Worm (Caenorhabditis elegans) whole organism, L1 larva: ENCODE results near the gene ilys-6.

Experiments
- ama-1 ChIP-seq: fragments of 150-350 bp; optimal IDR thresholded peaks from 2 replicates; lab custom pipeline; 2014
- dpl-1 ChIP-seq, 3 experiments: fragments of 150-350 bp in 2 of 3; sonication (generic microtip) in 1 of 3; optimal IDR thresholded peaks; 2 replicates each; lab custom pipeline; 2014 to 2017; ENCODE audit warnings: missing biosample characterization in 3 of 3, missing genetic modification characterization in 3 of 3, missing genetic modification reagents in 3 of 3
- elt-3 ChIP-seq, 6 experiments: fragments of 150-350 bp in 1 of 6; sonication (generic microtip); optimal IDR thresholded peaks; 2 replicates each; lab custom pipeline; 2017 to 2018; ENCODE audit warnings: missing biosample characterization in 6 of 6, missing genetic modification characterization in 6 of 6, inconsistent platforms in 1 of 6
- fkh-10 ChIP-seq: sonication (generic microtip); optimal IDR thresholded peaks from 2 replicates; lab custom pipeline; 2017; ENCODE audit warnings: missing biosample characterization, missing genetic modification reagents, missing genetic modification characterization
- jun-1 ChIP-seq: fragments of 150-350 bp; optimal IDR thresholded peaks from 2 replicates; lab custom pipeline; 2014; ENCODE audit warnings: missing biosample characterization, missing genetic modification reagents, missing genetic modification characterization
- lin-13 ChIP-seq: fragments of 150-350 bp; optimal IDR thresholded peaks from 2 replicates; lab custom pipeline; 2014; ENCODE audit warnings: missing biosample characterization, missing genetic modification reagents, missing genetic modification characterization
- lin-39 ChIP-seq: fragments of 150-350 bp; optimal IDR thresholded peaks from 2 replicates; lab custom pipeline; 2014; ENCODE audit warnings: missing biosample characterization, missing genetic modification reagents, missing genetic modification characterization
- nhr-76 ChIP-seq: sonication (generic microtip); optimal IDR thresholded peaks from 2 replicates; lab custom pipeline; 2017; ENCODE audit warnings: missing biosample characterization, missing genetic modification characterization
- nhr-85 ChIP-seq: sonication (generic microtip); peaks from one replicate; lab custom pipeline; 2016; ENCODE audit warnings: missing genetic modification characterization, inconsistent platforms, missing compliant biosample characterization
- snu-23 ChIP-seq: sonication (generic microtip); optimal IDR thresholded peaks from 2 replicates; lab custom pipeline; 2016; ENCODE audit warnings: missing genetic modification characterization, missing compliant biosample characterization
- swsn-7 ChIP-seq: sonication (generic microtip); optimal IDR thresholded peaks from 2 replicates; lab custom pipeline; 2016; ENCODE audit warnings: missing genetic modification characterization, missing compliant biosample characterization
- unc-62 ChIP-seq: fragments of 150-350 bp; optimal IDR thresholded peaks from 2 replicates; lab custom pipeline; 2014; ENCODE audit warnings: missing biosample characterization, missing genetic modification reagents, missing genetic modification characterization

DNA sequence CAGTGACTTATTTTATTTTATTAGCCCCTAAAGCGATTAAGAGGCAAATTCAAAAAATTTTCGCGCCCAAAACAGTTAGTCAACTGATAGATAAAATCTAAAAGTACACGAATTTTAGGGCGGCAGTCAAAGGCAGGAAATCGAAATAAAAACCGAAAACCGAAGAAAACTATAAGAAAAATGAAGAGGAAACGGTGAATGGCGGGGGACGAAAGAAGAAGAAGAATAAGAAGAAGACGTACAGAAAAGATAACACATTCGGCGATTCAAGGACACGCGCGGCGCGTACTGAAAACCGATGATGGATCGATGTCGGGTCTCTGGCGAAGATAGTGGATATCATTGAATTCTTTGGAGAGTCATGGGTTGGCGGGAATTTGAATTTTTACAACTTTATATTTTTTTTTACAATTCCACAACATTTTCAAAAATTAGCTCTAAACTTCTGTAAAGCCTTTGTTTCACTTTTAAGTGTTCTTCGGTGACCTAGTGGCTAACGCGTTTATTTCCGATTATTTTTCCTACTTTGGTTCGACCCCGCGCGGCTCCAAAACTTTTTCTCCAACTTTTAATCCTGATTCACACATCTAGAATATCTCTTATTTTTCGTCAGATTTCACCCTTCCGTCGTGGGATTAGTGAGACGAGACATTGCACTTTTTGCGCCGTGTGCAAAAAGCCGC lies 32.4 kb downstream of the ilys-6 start:
- TF ChIP-seq lin-39 (tag; lab: Kevin White, UChicago) (no peak), dpl-1 (GFP tag; optimal IDR thresholded peaks at IDR 0.05; lab: Kevin White, UChicago) (peak; percentile 69 to 80 (median 75)), ama-1 (lab: Kevin White, UChicago) (no peak), elt-3 (tag; optimal IDR thresholded peaks at IDR 0.05; lab: Kevin White, UChicago) (peak in 5 of 6 experiments; percentile 53 to 95 (median 73)), unc-62 (GFP tag; lab: Kevin White, UChicago) (no peak), swsn-7 (tag; lab: Kevin White, UChicago) (no peak), jun-1 (tag; lab: Kevin White, UChicago) (no peak), fkh-10 (GFP tag; lab: Kevin White, UChicago) (no peak), nhr-85 (tag; lab: Kevin White, UChicago) (peak; percentile 96), lin-13 (peak; percentile 72), snu-23 (GFP tag; lab: Kevin White, UChicago) (peak; percentile 76), nhr-76 (tag; lab: Kevin White, UChicago) (no peak)
